Worm (Caenorhabditis elegans) whole organism, mixed stage, embryonic: ENCODE measurements around the gene dod-22.

Source experiments
- blmp-1 ChIP-seq: fragments of 150-350 bp; optimal IDR thresholded peaks from 2 replicates; lab custom pipeline; 2014; ENCODE audit warnings: missing biosample characterization, missing genetic modification characterization
- ceh-39 ChIP-seq: fragments of 150-350 bp; optimal IDR thresholded peaks from 2 replicates; lab custom pipeline; 2014; ENCODE audit warnings: missing biosample characterization, missing genetic modification characterization
- ceh-83 ChIP-seq: fragments of 200-800 bp; sonication (Bioruptor generic); optimal IDR thresholded peaks from 2 replicates; lab custom pipeline; 2018; ENCODE audit warnings: mild to moderate bottlenecking, missing genetic modification characterization, missing compliant biosample characterization
- ces-1 ChIP-seq: fragments of 150-350 bp; optimal IDR thresholded peaks from 2 replicates; lab custom pipeline; 2014; ENCODE audit warnings: missing biosample characterization, missing genetic modification reagents, missing genetic modification characterization
- cnd-1 ChIP-seq: fragments of 200-800 bp; sonication (Bioruptor generic); optimal IDR thresholded peaks from 2 replicates; lab custom pipeline; 2018; ENCODE audit warnings: mild to moderate bottlenecking, missing genetic modification characterization, missing compliant biosample characterization
- drap-1 ChIP-seq: fragments of 200-800 bp; sonication (Bioruptor generic); optimal IDR thresholded peaks from 3 replicates; lab custom pipeline; 2018; ENCODE audit warnings: mild to moderate bottlenecking, missing genetic modification characterization, missing compliant biosample characterization
- elt-1 ChIP-seq: sonication (generic microtip); optimal IDR thresholded peaks from 2 replicates; lab custom pipeline; 2017; ENCODE audit warnings: missing genetic modification characterization, mild to moderate bottlenecking, missing compliant biosample characterization, antibody characterized with exemption, moderate library complexity, borderline replicate concordance; ENCODE audit not compliant: insufficient read depth
- elt-3 ChIP-seq: fragments of 150-350 bp; optimal IDR thresholded peaks from 2 replicates; lab custom pipeline; 2014; ENCODE audit warnings: missing biosample characterization, missing genetic modification characterization
- ham-2 ChIP-seq: fragments of 200-800 bp; sonication (Bioruptor generic); optimal IDR thresholded peaks from 2 replicates; lab custom pipeline; 2018; ENCODE audit warnings: mild to moderate bottlenecking, missing genetic modification characterization, missing compliant biosample characterization
- hlh-1 ChIP-seq: fragments of 150-350 bp; optimal IDR thresholded peaks from 2 replicates; lab custom pipeline; 2014; ENCODE audit warnings: missing biosample characterization, missing genetic modification reagents, missing genetic modification characterization
- lin-13 ChIP-seq: fragments of 150-350 bp; optimal IDR thresholded peaks from 2 replicates; lab custom pipeline; 2014; ENCODE audit warnings: missing biosample characterization, missing genetic modification characterization
- lsy-2 ChIP-seq: fragments of 150-350 bp; optimal IDR thresholded peaks from 2 replicates; lab custom pipeline; 2014; ENCODE audit warnings: missing biosample characterization, missing genetic modification characterization
- mab-5 ChIP-seq: fragments of 150-350 bp; optimal IDR thresholded peaks from 2 replicates; lab custom pipeline; 2014; ENCODE audit warnings: missing biosample characterization, missing genetic modification characterization
- mep-1 ChIP-seq: fragments of 150-350 bp; optimal IDR thresholded peaks from 2 replicates; lab custom pipeline; 2017; ENCODE audit warnings: missing biosample characterization, missing genetic modification reagents, missing genetic modification characterization, inconsistent platforms
- mls-2 ChIP-seq: sonication (generic microtip); optimal IDR thresholded peaks from 2 replicates; lab custom pipeline; 2016; ENCODE audit warnings: mild to moderate bottlenecking, missing genetic modification characterization, moderate library complexity, missing compliant biosample characterization
- nhr-12 ChIP-seq: fragments of 150-350 bp; optimal IDR thresholded peaks from 2 replicates; lab custom pipeline; 2014; ENCODE audit warnings: missing biosample characterization, missing genetic modification characterization
- nhr-2 ChIP-seq: fragments of 150-350 bp; optimal IDR thresholded peaks from 2 replicates; lab custom pipeline; 2014; ENCODE audit warnings: missing biosample characterization, missing genetic modification characterization
- nhr-76 ChIP-seq: sonication (generic microtip); optimal IDR thresholded peaks from 2 replicates; lab custom pipeline; 2017; ENCODE audit warnings: missing biosample characterization, missing genetic modification characterization
- pha-4 ChIP-seq: fragments of 150-350 bp; optimal IDR thresholded peaks from 2 replicates; lab custom pipeline; 2018; ENCODE audit warnings: missing biosample characterization, missing genetic modification reagents, missing genetic modification characterization
- sem-2 ChIP-seq: fragments of 200-800 bp; sonication (Bioruptor generic); optimal IDR thresholded peaks from 2 replicates; lab custom pipeline; 2018; ENCODE audit warnings: mild to moderate bottlenecking, missing genetic modification characterization, missing compliant biosample characterization
- snpc-4 ChIP-seq: fragments of 150-350 bp; optimal IDR thresholded peaks from 2 replicates; lab custom pipeline; 2014; ENCODE audit warnings: missing biosample characterization, missing genetic modification characterization
- sptf-1 ChIP-seq: sonication (generic microtip); optimal IDR thresholded peaks from 2 replicates; lab custom pipeline; 2017; ENCODE audit warnings: mild to moderate bottlenecking, missing genetic modification characterization, moderate library complexity, missing compliant biosample characterization
- tbx-8 ChIP-seq: fragments of 200-800 bp; sonication (Bioruptor generic); optimal IDR thresholded peaks from 2 replicates; lab custom pipeline; 2018; ENCODE audit warnings: mild to moderate bottlenecking, missing genetic modification characterization, moderate library complexity, missing compliant biosample characterization
- unc-120 ChIP-seq: sonication (generic microtip); optimal IDR thresholded peaks from 2 replicates; lab custom pipeline; 2017; ENCODE audit warnings: missing genetic modification characterization, missing compliant biosample characterization; ENCODE audit not compliant: poor library complexity, severe bottlenecking
- unc-39 ChIP-seq: fragments of 150-350 bp; optimal IDR thresholded peaks from 2 replicates; lab custom pipeline; 2014; ENCODE audit warnings: missing biosample characterization, missing genetic modification characterization
- unc-62 ChIP-seq: fragments of 150-350 bp; optimal IDR thresholded peaks from 2 replicates; lab custom pipeline; 2014; ENCODE audit warnings: missing biosample characterization, missing genetic modification reagents, missing genetic modification characterization
- zip-8 ChIP-seq: fragments of 150-350 bp; optimal IDR thresholded peaks from 2 replicates; lab custom pipeline; 2014; ENCODE audit warnings: missing biosample characterization, missing genetic modification characterization

dod-22 gene

ce11 chrIV:12997560-12997959, 32.4 kb downstream of the dod-22 start:
- TF ChIP-seq elt-3 (tag; lab: Kevin White, UChicago) (no peak), tbx-8 (GFP tag; lab: Kevin White, UChicago) (no peak)
- TF ChIP-seq, all 35 proteins: peak for 0

- TF ChIP-seq snpc-4 (tag; lab: Kevin White, UChicago) = no peak
- no peak for TF ChIP-seq nhr-12
- peak; percentile 53 for TF ChIP-seq pha-4 (tag; lab: Kevin White, UChicago)
- TF ChIP-seq nhr-2 (tag; lab: Kevin White, UChicago) = peak; percentile 68
- TF ChIP-seq sptf-1 (tag; lab: Kevin White, UChicago) = peak; percentile 23
- TF ChIP-seq drap-1 (GFP tag; lab: Kevin White, UChicago) = no peak
- TF ChIP-seq ham-2 (GFP tag; lab: Kevin White, UChicago) = peak; percentile 76
These were observed 33.9 kb downstream of the dod-22 start for ce11 chrIV:12999087-12999486.

- TF ChIP-seq mab-5 = no peak
- TF ChIP-seq nhr-2 (tag; lab: Kevin White, UChicago) = no peak
- no peak for TF ChIP-seq sem-2 (GFP tag; lab: Kevin White, UChicago)
- no peak for TF ChIP-seq ces-1
- TF ChIP-seq tbx-8 (GFP tag; lab: Kevin White, UChicago) = no peak
- no peak for TF ChIP-seq ceh-83 (GFP tag; lab: Kevin White, UChicago)
- TF ChIP-seq ham-2 (GFP tag; lab: Kevin White, UChicago) = no peak
- TF ChIP-seq unc-62 (GFP tag; lab: Kevin White, UChicago) = no peak
- no peak for TF ChIP-seq unc-120
- no peak for TF ChIP-seq ceh-39 (tag; lab: Kevin White, UChicago)
- no peak for TF ChIP-seq mep-1 (tag; lab: Kevin White, UChicago)
These were observed 43.4 kb downstream of the dod-22 start, which contains the start of gene mbk-2 for ce11 chrIV:13008405-13009208. mbk-2 (plus strand) TSS chrIV:13009158.

ce11 chrIV:13009507-13009906, 44.3 kb downstream of the dod-22 start:
- TF ChIP-seq unc-39 (tag; lab: Kevin White, UChicago) (no peak), elt-3 (tag; lab: Kevin White, UChicago) (no peak), hlh-1 (tag; lab: Kevin White, UChicago) (no peak), tbx-8 (GFP tag; lab: Kevin White, UChicago) (no peak), sem-2 (GFP tag; lab: Kevin White, UChicago) (no peak), lin-13 (no peak), zip-8 (tag; lab: Kevin White, UChicago) (no peak), blmp-1 (tag; lab: Kevin White, UChicago) (no peak), cnd-1 (no peak), mep-1 (tag; lab: Kevin White, UChicago) (no peak), drap-1 (GFP tag; lab: Kevin White, UChicago) (no peak), ceh-83 (GFP tag; lab: Kevin White, UChicago) (no peak), nhr-2 (tag; lab: Kevin White, UChicago) (no peak)

ce11 chrIV:13013231-13013630, 48.1 kb downstream of the dod-22 start:
- no peak for TF ChIP-seq lsy-2
- no peak for TF ChIP-seq sptf-1 (tag; lab: Kevin White, UChicago)
- peak; percentile 35 for TF ChIP-seq ham-2 (GFP tag; lab: Kevin White, UChicago)
- TF ChIP-seq mab-5 = no peak
- TF ChIP-seq blmp-1 (tag; lab: Kevin White, UChicago) = peak; percentile 77
- TF ChIP-seq mls-2 (tag; lab: Kevin White, UChicago) = no peak
- TF ChIP-seq tbx-8 (GFP tag; lab: Kevin White, UChicago) = no peak
- TF ChIP-seq, all 35 proteins: peak for 2

- no peak for TF ChIP-seq nhr-76 (tag; lab: Kevin White, UChicago)
- TF ChIP-seq elt-1 (tag; lab: Kevin White, UChicago) = peak; percentile 46
These were observed 48.7 kb downstream of the dod-22 start for ce11 chrIV:13013711-13014341.
